Worm (Caenorhabditis elegans) whole organism, midembryonic: Measurements from ENCODE around the gene F19C6.2.

Experiments
- T22C8.4 ChIP-seq: fragments of 200-800 bp; sonication (Bioruptor generic); IDR thresholded peaks from 2 replicates; pipeline ENCODE4 v1.3.6; 2022; ENCODE audit warnings: missing genetic modification characterization, missing compliant biosample characterization
- cog-1 ChIP-seq: sonication (generic microtip); optimal IDR thresholded peaks from 2 replicates; lab custom pipeline; 2016; ENCODE audit warnings: missing genetic modification characterization, missing compliant biosample characterization
- flt-1 ChIP-seq: fragments of 200-800 bp; sonication (Bioruptor generic); IDR thresholded peaks from 2 replicates; pipeline ENCODE4 v1.3.6; 2022; ENCODE audit warnings: missing genetic modification characterization, missing compliant biosample characterization
- klf-2 ChIP-seq: fragments of 200-800 bp; sonication (Bioruptor generic); conservative IDR thresholded peaks from 2 replicates; pipeline ENCODE4 v1.3.6; 2022; ENCODE audit warnings: missing genetic modification reagents, missing genetic modification characterization, missing compliant biosample characterization
- med-1 ChIP-seq: sonication (generic microtip); optimal IDR thresholded peaks from 2 replicates; lab custom pipeline; 2017; ENCODE audit warnings: missing genetic modification characterization, mild to moderate bottlenecking, missing compliant biosample characterization, antibody characterized with exemption, missing genetic modification reagents; ENCODE audit not compliant: insufficient read depth
- ref-1 ChIP-seq: fragments of 200-800 bp; sonication (Bioruptor generic); conservative IDR thresholded peaks from 2 replicates; pipeline ENCODE4 v1.3.6; 2022; ENCODE audit warnings: missing genetic modification reagents, missing genetic modification characterization, missing compliant biosample characterization
- ztf-23 ChIP-seq: fragments of 200-800 bp; sonication (Bioruptor generic); IDR thresholded peaks from 2 replicates; pipeline ENCODE4 v1.3.6; 2022; ENCODE audit warnings: missing genetic modification reagents, missing genetic modification characterization, missing compliant biosample characterization

DNA sequence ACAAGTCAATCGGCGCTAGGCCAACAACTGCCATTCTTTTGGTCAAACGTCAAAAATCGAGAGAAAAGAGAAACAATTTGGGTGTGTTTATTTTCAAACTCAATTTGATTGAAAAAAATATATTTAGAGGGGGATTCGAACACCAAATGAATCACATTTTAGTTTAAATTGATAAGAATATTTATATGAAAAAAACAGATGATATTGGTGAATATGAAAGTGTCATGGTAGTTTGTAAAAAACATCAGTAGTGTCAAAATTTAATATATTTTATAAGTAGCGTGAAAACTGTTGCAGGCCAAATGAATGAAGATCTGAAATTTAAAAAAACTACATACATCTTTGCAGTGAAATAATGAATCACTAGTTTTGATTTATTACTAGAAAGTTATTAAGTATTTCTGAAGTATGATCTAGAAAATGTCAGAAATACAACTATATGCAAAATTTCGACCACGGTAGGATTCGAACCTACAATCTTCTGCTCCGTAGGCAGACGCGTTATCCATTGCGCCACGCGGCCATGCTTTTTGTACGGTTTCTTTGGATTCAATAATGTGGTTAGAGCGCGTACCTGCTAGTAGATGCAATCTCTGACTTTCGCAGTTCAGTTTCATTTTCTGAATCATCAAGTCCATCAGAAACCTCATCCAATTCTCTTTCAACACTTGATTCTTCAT lies 17.4 kb downstream of the F19C6.2 start, which contains the start of gene F19C6.4:
- TF ChIP-seq ztf-23 (no peak), T22C8.4 (GFP tag; lab: Robert Waterston, UW) (no peak), ref-1 (no peak), flt-1 (GFP tag; lab: Robert Waterston, UW) (no peak), med-1 (GFP tag; lab: Kevin White, UChicago) (no peak), cog-1 (tag; lab: Kevin White, UChicago) (no peak), klf-2 (GFP tag; lab: Robert Waterston, UW) (no peak)
